Fruit fly (Drosophila melanogaster): Measurements from ENCODE around the gene Taf3.

The Taf3 gene

dm6 chr4:508405-508955, 41.9 kb upstream of the Taf3 start (continued):
- TF ChIP-seq CG31224 (GFP tag; IDR thresholded peaks at IDR 0.05) (no peak), ftz-f1 (GFP tag; optimal IDR thresholded peaks at IDR 0.05) (peak; percentile 64), Nf-YB (GFP tag; optimal IDR thresholded peaks at IDR 0.05) (peak; percentile 98), ems (GFP tag; optimal IDR thresholded peaks at IDR 0.05) (no peak), chm (GFP tag; IDR thresholded peaks at IDR 0.05) (0 out of 2 replicates have a peak, but pooled peaks have one; percentile 43), Jarid2 (GFP tag; optimal IDR thresholded peaks at IDR 0.05) (peak; percentile 57), CG30403 (GFP tag; optimal IDR thresholded peaks at IDR 0.05) (no peak), z (GFP tag; IDR thresholded peaks at IDR 0.05) (peak; percentile 92), Med (GFP tag) (peak; percentile 75), cg (GFP tag; optimal IDR thresholded peaks at IDR 0.05) (peak; percentile 90), Trl (optimal IDR thresholded peaks at IDR 0.05) (peak in 1 of 2 experiments; percentile 44), Trl (GFP tag; optimal IDR thresholded peaks at IDR 0.05) (no peak), bbx (GFP tag; IDR thresholded peaks at IDR 0.05; ENCODE audit: partially characterized antibody) (peak; percentile 36; the same call in 1 of the 2 replicates), nom (GFP tag; optimal IDR thresholded peaks at IDR 0.05) (peak; percentile 17)

- TF ChIP-seq CG1832 (GFP tag; optimal IDR thresholded peaks at IDR 0.05) = peak; percentile 85
- TF ChIP-seq CG7786 (GFP tag; optimal IDR thresholded peaks at IDR 0.05) = no peak
- TF ChIP-seq Ssrp (tag; optimal IDR thresholded peaks at IDR 0.05) = no peak
- no peak for TF ChIP-seq Max (GFP tag; optimal IDR thresholded peaks at IDR 0.05)
- peak; percentile 63 for TF ChIP-seq yki (optimal IDR thresholded peaks at IDR 0.05)
- TF ChIP-seq kni (GFP tag; optimal IDR thresholded peaks at IDR 0.05) = peak; percentile 78
- peak; percentile 41; the same call in 1 of the 2 replicates for TF ChIP-seq Bgb (GFP tag; IDR thresholded peaks at IDR 0.05; ENCODE audit: partially characterized antibody)
- no peak for TF ChIP-seq CG9817 (tag; optimal IDR thresholded peaks at IDR 0.05)
- no peak for TF ChIP-seq vfl (GFP tag; optimal IDR thresholded peaks at IDR 0.05)
- peak; percentile 92 for TF ChIP-seq abd-A (tag; optimal IDR thresholded peaks at IDR 0.05)
- TF ChIP-seq CG34224 (GFP tag; IDR thresholded peaks at IDR 0.05; ENCODE audit: partially characterized antibody) = peak; percentile 28; the same call in 2 of the 3 replicates
- no peak for TF ChIP-seq CG9932 (GFP tag; IDR thresholded peaks at IDR 0.05)
- TF ChIP-seq az2 (GFP tag; optimal IDR thresholded peaks at IDR 0.05) = no peak
- no peak for TF ChIP-seq PHDP (tag; optimal IDR thresholded peaks at IDR 0.05)
- no peak for TF ChIP-seq NC2α (GFP tag; optimal IDR thresholded peaks at IDR 0.05)
- peak; percentile 50 for TF ChIP-seq CG18599 (GFP tag; optimal IDR thresholded peaks at IDR 0.05)
- TF ChIP-seq CG9215 (GFP tag; IDR thresholded peaks at IDR 0.05) = no peak
- TF ChIP-seq bowl (GFP tag; IDR thresholded peaks at IDR 0.05) = no peak
- TF ChIP-seq crp (GFP tag; optimal IDR thresholded peaks at IDR 0.05) = no peak
- no peak for TF ChIP-seq kah (GFP tag; optimal IDR thresholded peaks at IDR 0.05)
- TF ChIP-seq Med (GFP tag) = no peak
- TF ChIP-seq CG12769 (tag; optimal IDR thresholded peaks at IDR 0.05) = peak; percentile 6
- TF ChIP-seq CG6175 (GFP tag; IDR thresholded peaks at IDR 0.05) = 0 out of 3 replicates have a peak, but pooled peaks have one; percentile 23
- TF ChIP-seq Nf-YC (tag; optimal IDR thresholded peaks at IDR 0.05) = peak; percentile 94
- TF ChIP-seq CG10274 (GFP tag; optimal IDR thresholded peaks at IDR 0.05) = no peak
- peak; percentile 70; the same call in 1 of the 4 replicates for TF ChIP-seq chinmo (GFP tag; IDR thresholded peaks at IDR 0.05; ENCODE audit: partially characterized antibody)
- peak; percentile 7 for TF ChIP-seq nerfin-1 (tag; optimal IDR thresholded peaks at IDR 0.05)
- TF ChIP-seq Antp (GFP tag; optimal IDR thresholded peaks at IDR 0.05) = no peak
- no peak for TF ChIP-seq CG16779 (GFP tag; IDR thresholded peaks at IDR 0.05)
- no peak for TF ChIP-seq Hsf (GFP tag; optimal IDR thresholded peaks at IDR 0.05)
- no peak for TF ChIP-seq bigmax (GFP tag; optimal IDR thresholded peaks at IDR 0.05)
- no peak for TF ChIP-seq bab2 (GFP tag; optimal IDR thresholded peaks at IDR 0.05)
- TF ChIP-seq D (optimal IDR thresholded peaks at IDR 0.05) = no peak
- peak; percentile 11 for TF ChIP-seq D (GFP tag; optimal IDR thresholded peaks at IDR 0.05)
Measured at dm6 chr4:507252-508202, 40.9 kb upstream of the Taf3 start.
